Fruit fly (Drosophila melanogaster) whole organism, pupa: Measurements from ENCODE around the gene Reg-2.

Experiments used
- CG10348 ChIP-seq: fragments of 200-800 bp; sonication (Bioruptor generic); IDR thresholded peaks from 2 replicates; pipeline ENCODE4 v1.3.6; 2022; ENCODE audit warnings: missing biosample characterization, missing genetic modification characterization
- CG12605 ChIP-seq: fragments of 200-800 bp; sonication (Bioruptor generic); IDR thresholded peaks from 2 replicates; pipeline ENCODE4 v1.3.6; 2022; ENCODE audit warnings: missing biosample characterization, missing genetic modification characterization
- CG13204 ChIP-seq: fragments of 200-800 bp; sonication (Bioruptor generic); optimal IDR thresholded peaks from 2 replicates; lab custom pipeline; 2018; ENCODE audit warnings: missing biosample characterization, mild to moderate bottlenecking, missing genetic modification characterization, moderate library complexity
- CG14655 ChIP-seq: fragments of 200-800 bp; sonication (Bioruptor generic); optimal IDR thresholded peaks from 3 replicates; lab custom pipeline; 2017; ENCODE audit warnings: mild to moderate bottlenecking, missing biosample characterization, missing genetic modification reagents, missing genetic modification characterization
- CG15710 ChIP-seq: fragments of 200-800 bp; sonication (Bioruptor generic); optimal IDR thresholded peaks from 2 replicates; lab custom pipeline; 2018; ENCODE audit warnings: missing biosample characterization, mild to moderate bottlenecking, missing genetic modification characterization, moderate library complexity
- CG17806 ChIP-seq: fragments of 200-800 bp; sonication (Bioruptor generic); optimal IDR thresholded peaks from 2 replicates; lab custom pipeline; 2018; ENCODE audit warnings: missing biosample characterization, mild to moderate bottlenecking, missing genetic modification characterization, moderate library complexity
- CG32121 ChIP-seq: fragments of 200-800 bp; sonication (Bioruptor generic); IDR thresholded peaks from 2 replicates; pipeline ENCODE4 v1.3.6; 2022; ENCODE audit warnings: missing biosample characterization, missing genetic modification characterization
- CG34367 ChIP-seq: fragments of 200-800 bp; sonication (Bioruptor generic); optimal IDR thresholded peaks from 2 replicates; lab custom pipeline; 2018; ENCODE audit warnings: missing biosample characterization, mild to moderate bottlenecking, missing genetic modification characterization
- CG4496 ChIP-seq: fragments of 200-800 bp; sonication (Bioruptor generic); IDR thresholded peaks from 3 replicates; pipeline ENCODE4 v1.3.6; 2022; ENCODE audit warnings: missing biosample characterization, missing genetic modification characterization
- CG8159 ChIP-seq: fragments of 200-800 bp; sonication (Bioruptor generic); optimal IDR thresholded peaks from 3 replicates; lab custom pipeline; 2018; ENCODE audit warnings: missing biosample characterization, mild to moderate bottlenecking, missing genetic modification characterization, moderate library complexity
- CG8301 ChIP-seq: fragments of 200-800 bp; sonication (Bioruptor generic); optimal IDR thresholded peaks from 2 replicates; lab custom pipeline; 2018; ENCODE audit warnings: missing biosample characterization, mild to moderate bottlenecking, missing genetic modification characterization
- CG9948 ChIP-seq: fragments of 200-800 bp; sonication (Bioruptor generic); optimal IDR thresholded peaks from 2 replicates; lab custom pipeline; 2018; ENCODE audit warnings: missing biosample characterization, mild to moderate bottlenecking, missing genetic modification characterization, moderate library complexity
- D1 ChIP-seq: fragments of 200-800 bp; sonication (Bioruptor generic); optimal IDR thresholded peaks from 2 replicates; lab custom pipeline; 2018; ENCODE audit warnings: missing biosample characterization, mild to moderate bottlenecking, missing genetic modification characterization, moderate library complexity
- EcR ChIP-seq: fragments of 200-800 bp; sonication (Bioruptor generic); optimal IDR thresholded peaks from 3 replicates; lab custom pipeline; 2019; ENCODE audit warnings: missing biosample characterization, missing genetic modification characterization, mild to moderate bottlenecking, moderate library complexity, missing genetic modification reagents
- Ets98B ChIP-seq: fragments of 200-800 bp; sonication (Bioruptor generic); IDR thresholded peaks from 2 replicates; pipeline ENCODE4 v1.3.6; 2022; ENCODE audit warnings: missing biosample characterization, missing genetic modification characterization
- Pif1A ChIP-seq: fragments of 200-800 bp; sonication (Bioruptor generic); optimal IDR thresholded peaks from 3 replicates; lab custom pipeline; 2016; ENCODE audit warnings: missing biosample characterization, missing genetic modification characterization
- Pif1B ChIP-seq: fragments of 200-800 bp; sonication (Bioruptor generic); optimal IDR thresholded peaks from 3 replicates; lab custom pipeline; 2016; ENCODE audit warnings: missing biosample characterization, missing genetic modification characterization
- Snoo ChIP-seq: fragments of 200-800 bp; sonication (Bioruptor generic); optimal IDR thresholded peaks from 3 replicates; lab custom pipeline; 2017; ENCODE audit warnings: missing biosample characterization, mild to moderate bottlenecking, missing genetic modification characterization, inconsistent platforms
- fd96Ca ChIP-seq: fragments of 200-800 bp; sonication (Bioruptor generic); IDR thresholded peaks from 3 replicates; pipeline ENCODE4 v1.3.6; 2022; ENCODE audit warnings: missing biosample characterization, missing genetic modification characterization
- gl ChIP-seq: fragments of 200-800 bp; sonication (Bioruptor generic); optimal IDR thresholded peaks from 2 replicates; lab custom pipeline; 2018; ENCODE audit warnings: missing biosample characterization, mild to moderate bottlenecking, missing genetic modification characterization
- rn ChIP-seq: fragments of 200-800 bp; sonication (Bioruptor generic); IDR thresholded peaks from 2 replicates; pipeline ENCODE4 v1.3.6; 2022; ENCODE audit warnings: missing biosample characterization, missing genetic modification characterization

Gene Reg-2

dm6 chr3L:617926-618325, 11.6 kb upstream of the Reg-2 start:
- no peak for TF ChIP-seq rn (GFP tag; lab: Robert Waterston, UW)
- TF ChIP-seq Pif1B (GFP tag; lab: Kevin White, UChicago), result no peak
- TF ChIP-seq CG8301 (tag; lab: Kevin White, UChicago), result no peak
- no peak for TF ChIP-seq fd96Ca (GFP tag; lab: Robert Waterston, UW)
- TF ChIP-seq CG4496 (GFP tag; lab: Robert Waterston, UW), result no peak
- TF ChIP-seq CG12605 (GFP tag; lab: Robert Waterston, UW), result no peak

- TF ChIP-seq CG8301 (tag; lab: Kevin White, UChicago) (no peak), D1 (tag; lab: Kevin White, UChicago) (no peak), CG12605 (GFP tag; lab: Robert Waterston, UW) (peak; percentile 39; the same call in 1 of the 2 replicates), EcR (GFP tag; lab: Kevin White, UChicago) (peak; percentile 34), CG4496 (GFP tag; lab: Robert Waterston, UW) (peak; percentile 65; the same call in 2 of the 3 replicates), Ets98B (GFP tag; lab: Robert Waterston, UW) (peak; percentile 68), fd96Ca (GFP tag; lab: Robert Waterston, UW) (peak; percentile 89), CG32121 (peak; percentile 83), CG10348 (GFP tag; lab: Robert Waterston, UW) (no peak), Pif1B (GFP tag; lab: Kevin White, UChicago) (no peak), CG17806 (no peak), Snoo (tag; lab: Kevin White, UChicago) (no peak), CG13204 (GFP tag; lab: Kevin White, UChicago) (peak; percentile 25)
Measured at dm6 chr3L:616482-617148, 10.2 kb upstream of the Reg-2 start.

dm6 chr3L:616099-616481, 9.7 kb upstream of the Reg-2 start:
- TF ChIP-seq CG13204 (GFP tag; lab: Kevin White, UChicago) (no peak), CG32121 (no peak), Pif1A (GFP tag; lab: Kevin White, UChicago) (no peak), CG8301 (tag; lab: Kevin White, UChicago) (no peak), rn (GFP tag; lab: Robert Waterston, UW) (no peak), CG9948 (tag; lab: Kevin White, UChicago) (no peak), EcR (GFP tag; lab: Kevin White, UChicago) (no peak), CG34367 (tag; lab: Kevin White, UChicago) (no peak), CG14655 (GFP tag; lab: Kevin White, UChicago) (no peak), Snoo (tag; lab: Kevin White, UChicago) (no peak), Ets98B (GFP tag; lab: Robert Waterston, UW) (no peak), CG10348 (GFP tag; lab: Robert Waterston, UW) (no peak), fd96Ca (GFP tag; lab: Robert Waterston, UW) (no peak)

- peak; percentile 74 for TF ChIP-seq Pif1A (GFP tag; lab: Kevin White, UChicago)
- no peak for TF ChIP-seq Snoo (tag; lab: Kevin White, UChicago)
- peak; percentile 55 for TF ChIP-seq CG15710 (tag; lab: Kevin White, UChicago)
- TF ChIP-seq CG17806, result peak; percentile 74
- no peak for TF ChIP-seq CG13204 (GFP tag; lab: Kevin White, UChicago)
- peak; percentile 57 for TF ChIP-seq Ets98B (GFP tag; lab: Robert Waterston, UW)
- TF ChIP-seq CG8301 (tag; lab: Kevin White, UChicago), result peak; percentile 83
- peak; percentile 42 for TF ChIP-seq Pif1B (GFP tag; lab: Kevin White, UChicago)
- TF ChIP-seq CG32121, result peak; percentile 80
- TF ChIP-seq EcR (GFP tag; lab: Kevin White, UChicago), result no peak
- 0 out of 2 replicates have a peak, but pooled peaks have one; percentile 23 for TF ChIP-seq rn (GFP tag; lab: Robert Waterston, UW)
- peak; percentile 85 for TF ChIP-seq CG4496 (GFP tag; lab: Robert Waterston, UW)
- TF ChIP-seq CG14655 (GFP tag; lab: Kevin White, UChicago), result peak; percentile 89
- peak; percentile 49 for TF ChIP-seq CG34367 (tag; lab: Kevin White, UChicago)
- TF ChIP-seq CG8159 (tag; lab: Kevin White, UChicago), result peak; percentile 59
- peak; percentile 67 for TF ChIP-seq CG9948 (tag; lab: Kevin White, UChicago)
- peak; percentile 30 for TF ChIP-seq D1 (tag; lab: Kevin White, UChicago)
- TF ChIP-seq fd96Ca (GFP tag; lab: Robert Waterston, UW), result peak; percentile 44; the same call in 1 of the 3 replicates
- TF ChIP-seq gl (tag; lab: Kevin White, UChicago), result no peak
- TF ChIP-seq CG10348 (GFP tag; lab: Robert Waterston, UW), result no peak
- peak; percentile 66 for TF ChIP-seq CG12605 (GFP tag; lab: Robert Waterston, UW)
- TF ChIP-seq, all 21 proteins: peak for 16
Measured at dm6 chr3L:615425-616046, 9.2 kb upstream of the Reg-2 start.

- TF ChIP-seq Snoo (tag; lab: Kevin White, UChicago) (no peak), gl (tag; lab: Kevin White, UChicago) (no peak), CG15710 (tag; lab: Kevin White, UChicago) (no peak), Ets98B (GFP tag; lab: Robert Waterston, UW) (peak; percentile 20), CG8159 (tag; lab: Kevin White, UChicago) (no peak), CG32121 (peak; percentile 60)
Measured at dm6 chr3L:614751-615424, 8.5 kb upstream of the Reg-2 start.
